Worm (Caenorhabditis elegans): Measurements from ENCODE around the gene clip-1.
A peak's percentile ranks its signal among the peaks of the same experiment; 100 is the strongest.

clip-1 gene

DNA sequence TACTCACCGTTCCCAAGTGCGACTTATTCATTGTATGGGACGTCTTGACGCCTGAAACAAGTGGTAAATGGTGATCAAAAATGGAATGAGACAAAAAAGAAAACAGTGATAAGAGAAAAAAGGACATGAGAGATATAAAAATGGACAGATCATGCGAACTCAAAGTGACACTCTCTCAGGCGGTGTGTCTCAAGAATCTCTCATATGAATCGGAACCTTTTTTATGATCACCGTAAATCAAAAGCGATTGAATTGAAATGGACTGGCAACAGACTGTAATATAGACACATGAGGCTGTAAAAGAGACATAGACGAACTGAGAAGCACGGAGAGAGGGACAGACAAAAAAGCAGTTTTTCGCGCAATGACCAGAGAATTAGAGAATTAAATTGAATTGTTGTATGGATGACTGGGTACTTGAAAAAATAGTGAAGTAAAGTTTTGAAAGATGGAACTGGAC, at the start of gene clip-1 (continued):
- TF ChIP-seq unc-130 (GFP tag; optimal IDR thresholded peaks at IDR 0.05) (no peak), Y5F2A.4 (GFP tag; optimal IDR thresholded peaks at IDR 0.05) (no peak), ceh-62 (tag; optimal IDR thresholded peaks at IDR 0.05) (no peak), lin-13 (GFP tag; optimal IDR thresholded peaks at IDR 0.05) (no peak), Y75B8A.6 (GFP tag; IDR thresholded peaks at IDR 0.05) (no peak), nhr-6 (tag; optimal IDR thresholded peaks at IDR 0.05) (no peak), spr-1 (tag; optimal IDR thresholded peaks at IDR 0.05) (no peak), daf-8 (GFP tag; IDR thresholded peaks at IDR 0.05) (no peak), zfp-3 (GFP tag; conservative IDR thresholded peaks at IDR 0.05) (no peak), nhr-77 (tag; optimal IDR thresholded peaks at IDR 0.05) (peak; percentile 6), ces-1 (GFP tag; optimal IDR thresholded peaks at IDR 0.05) (no peak), fkh-10 (GFP tag; optimal IDR thresholded peaks at IDR 0.05) (no peak), mes-2 (tag; optimal IDR thresholded peaks at IDR 0.05; ENCODE audit: poor library complexity, severe bottlenecking) (no peak), zag-1 (tag; optimal IDR thresholded peaks at IDR 0.05) (no peak), attf-4 (tag; optimal IDR thresholded peaks at IDR 0.05) (no peak), lin-15B (tag; optimal IDR thresholded peaks at IDR 0.05) (no peak), hlh-30 (tag; optimal IDR thresholded peaks at IDR 0.05; ENCODE audit: insufficient read depth) (peak; percentile 85), nhr-28 (tag; optimal IDR thresholded peaks at IDR 0.05) (peak; percentile 57), saeg-2 (GFP tag; IDR thresholded peaks at IDR 0.05) (no peak), F10B5.3 (tag; optimal IDR thresholded peaks at IDR 0.05) (no peak), dpl-1 (GFP tag; optimal IDR thresholded peaks at IDR 0.05) (no peak), php-3 (GFP tag; IDR thresholded peaks at IDR 0.05) (peak; percentile 83), vab-7 (GFP tag; IDR thresholded peaks at IDR 0.05) (no peak), tag-97 (GFP tag; IDR thresholded peaks at IDR 0.05) (no peak), arid-1 (GFP tag; conservative IDR thresholded peaks at IDR 0.05) (no peak), nhr-10 (tag; optimal IDR thresholded peaks at IDR 0.05) (no peak), cey-2 (tag; optimal IDR thresholded peaks at IDR 0.05; ENCODE audit: borderline replicate concordance, insufficient read depth) (peak; percentile 28), F49E8.2 (tag; optimal IDR thresholded peaks at IDR 0.05; ENCODE audit: borderline replicate concordance) (no peak), F44E2.7 (GFP tag; IDR thresholded peaks at IDR 0.05) (no peak), hif-1 (tag; optimal IDR thresholded peaks at IDR 0.05) (no peak), ztf-11 (tag; optimal IDR thresholded peaks at IDR 0.05) (no peak), sdz-12 (GFP tag; optimal IDR thresholded peaks at IDR 0.05) (no peak), hlh-11 (tag; optimal IDR thresholded peaks at IDR 0.05) (peak; percentile 56), madf-9 (GFP tag; conservative IDR thresholded peaks at IDR 0.05) (no peak), zip-11 (GFP tag; IDR thresholded peaks at IDR 0.05) (no peak), tra-1 (GFP tag; IDR thresholded peaks at IDR 0.05) (peak; percentile 70; the same call in 1 of the 2 replicates), aly-2 (tag; optimal IDR thresholded peaks at IDR 0.05) (no peak), nhr-237 (tag; optimal IDR thresholded peaks at IDR 0.05) (no peak), duxl-1 (tag; optimal IDR thresholded peaks at IDR 0.05; ENCODE audit: poor library complexity) (no peak), Y105C5A.15 (GFP tag; IDR thresholded peaks at IDR 0.05) (no peak), F37D6.2 (tag; optimal IDR thresholded peaks at IDR 0.05) (no peak), egl-43 (GFP tag; IDR thresholded peaks at IDR 0.05) (no peak), ceh-82 (tag; optimal IDR thresholded peaks at IDR 0.05) (no peak), nhr-41 (GFP tag; IDR thresholded peaks at IDR 0.05) (no peak), lin-38 (GFP tag; IDR thresholded peaks at IDR 0.05) (no peak), unc-39 (tag; optimal IDR thresholded peaks at IDR 0.05) (no peak), nhr-42 (GFP tag; IDR thresholded peaks at IDR 0.05) (no peak), D1046.2 (GFP tag; IDR thresholded peaks at IDR 0.05) (no peak), ceh-20 (GFP tag; IDR thresholded peaks at IDR 0.05) (0 out of 2 replicates have a peak, but pooled peaks have one; percentile 47), nhr-76 (tag; optimal IDR thresholded peaks at IDR 0.05) (no peak), T26A8.4 (GFP tag; IDR thresholded peaks at IDR 0.05) (no peak), ama-1 (optimal IDR thresholded peaks at IDR 0.05) (no peak), jun-1 (tag; optimal IDR thresholded peaks at IDR 0.05) (no peak)
